Fruit fly (Drosophila melanogaster) whole organism, embryonic: ENCODE measurements around the gene snz.

Experiments
- ATbp ChIP-seq: fragments of 200-800 bp; sonication (Bioruptor generic); optimal IDR thresholded peaks from 2 replicates; lab custom pipeline; 2017; ENCODE audit warnings: missing biosample characterization, mild to moderate bottlenecking, missing genetic modification characterization, missing genetic modification reagents
- Asciz ChIP-seq: fragments of 200-800 bp; sonication (Bioruptor generic); optimal IDR thresholded peaks from 2 replicates; lab custom pipeline; 2017; ENCODE audit warnings: missing biosample characterization, mild to moderate bottlenecking, missing genetic modification characterization, missing genetic modification reagents
- BEAF-32 ChIP-seq: fragments of 200-800 bp; sonication (Bioruptor generic); optimal IDR thresholded peaks from 3 replicates; lab custom pipeline; 2017; ENCODE audit warnings: missing biosample characterization, missing genetic modification characterization, mild to moderate bottlenecking, moderate library complexity, missing genetic modification reagents
- BtbVII ChIP-seq: fragments of 200-800 bp; sonication (Bioruptor generic); optimal IDR thresholded peaks from 3 replicates; lab custom pipeline; 2017; ENCODE audit warnings: missing biosample characterization, mild to moderate bottlenecking, missing genetic modification characterization
- C15 ChIP-seq: fragments of 200-800 bp; sonication (Bioruptor generic); IDR thresholded peaks from 3 replicates; pipeline ENCODE4 v1.3.6; 2022; ENCODE audit warnings: missing biosample characterization, missing genetic modification characterization
- CG10321 ChIP-seq: fragments of 200-800 bp; sonication (Bioruptor generic); IDR thresholded peaks from 2 replicates; pipeline ENCODE4 v1.3.6; 2022; ENCODE audit warnings: missing biosample characterization, missing genetic modification characterization
- CG10979 ChIP-seq: fragments of 200-800 bp; sonication (Bioruptor generic); optimal IDR thresholded peaks from 2 replicates; lab custom pipeline; 2018; ENCODE audit warnings: missing biosample characterization, mild to moderate bottlenecking, missing genetic modification characterization, moderate library complexity
- CG12659 ChIP-seq: fragments of 200-800 bp; sonication (Bioruptor generic); optimal IDR thresholded peaks from 3 replicates; lab custom pipeline; 2017; ENCODE audit warnings: mild to moderate bottlenecking, missing biosample characterization, missing genetic modification reagents, missing genetic modification characterization
- CG16813 ChIP-seq: fragments of 200-800 bp; sonication (Bioruptor generic); IDR thresholded peaks from 3 replicates; pipeline ENCODE4 v1.3.6; 2022; ENCODE audit warnings: missing biosample characterization, missing genetic modification characterization; ENCODE audit not compliant: partially characterized antibody
- CG1832 ChIP-seq: fragments of 200-800 bp; sonication (Bioruptor generic); optimal IDR thresholded peaks from 2 replicates; lab custom pipeline; 2017; ENCODE audit warnings: missing biosample characterization, mild to moderate bottlenecking, missing genetic modification characterization, inconsistent platforms
- CG18764 ChIP-seq: fragments of 200-800 bp; sonication (Bioruptor generic); optimal IDR thresholded peaks from 3 replicates; lab custom pipeline; 2016; ENCODE audit warnings: missing biosample characterization, missing genetic modification characterization
- CG2116 ChIP-seq: fragments of 200-800 bp; sonication (Bioruptor generic); optimal IDR thresholded peaks from 3 replicates; lab custom pipeline; 2018; ENCODE audit warnings: missing biosample characterization, mild to moderate bottlenecking, missing genetic modification characterization
- CG2712 ChIP-seq: fragments of 200-800 bp; optimal IDR thresholded peaks from 3 replicates; lab custom pipeline; 2019; ENCODE audit warnings: missing biosample characterization, mild to moderate bottlenecking, missing genetic modification characterization, moderate library complexity
- CG30020 ChIP-seq: fragments of 200-800 bp; optimal IDR thresholded peaks from 2 replicates; lab custom pipeline; 2019; ENCODE audit warnings: missing biosample characterization, mild to moderate bottlenecking, missing genetic modification characterization, moderate library complexity
- CG32532 ChIP-seq: fragments of 200-800 bp; sonication (Bioruptor generic); IDR thresholded peaks from 2 replicates; pipeline ENCODE4 v1.3.6; 2022; ENCODE audit warnings: missing biosample characterization, missing genetic modification characterization
- CG32772 ChIP-seq: fragments of 200-800 bp; sonication (Bioruptor generic); IDR thresholded peaks from 2 replicates; pipeline ENCODE4 v1.3.6; 2022; ENCODE audit warnings: missing biosample characterization, missing genetic modification characterization
- CG4360 ChIP-seq: fragments of 200-800 bp; sonication (Bioruptor generic); IDR thresholded peaks from 2 replicates; pipeline ENCODE4 v1.3.6; 2022; ENCODE audit warnings: missing biosample characterization, missing genetic modification characterization
- CG5245 ChIP-seq: fragments of 200-800 bp; sonication (Bioruptor generic); optimal IDR thresholded peaks from 3 replicates; lab custom pipeline; 2016; ENCODE audit warnings: missing biosample characterization, missing genetic modification characterization
- CG6654 ChIP-seq: fragments of 200-800 bp; sonication (Bioruptor generic); optimal IDR thresholded peaks from 2 replicates; lab custom pipeline; 2017; ENCODE audit warnings: missing biosample characterization, mild to moderate bottlenecking, missing genetic modification characterization
- CG7372 ChIP-seq: fragments of 200-800 bp; sonication (Bioruptor generic); IDR thresholded peaks from 2 replicates; pipeline ENCODE4 v1.3.6; 2022; ENCODE audit warnings: missing biosample characterization, missing genetic modification characterization
- CG8944 ChIP-seq: fragments of 200-800 bp; sonication (Bioruptor generic); optimal IDR thresholded peaks from 3 replicates; lab custom pipeline; 2016; ENCODE audit warnings: missing biosample characterization, missing genetic modification characterization
- CTCF ChIP-seq: fragments of 200-800 bp; sonication (Bioruptor generic); optimal IDR thresholded peaks from 2 replicates; lab custom pipeline; 2017; ENCODE audit warnings: missing biosample characterization, mild to moderate bottlenecking, missing genetic modification characterization, moderate library complexity
- CrebB ChIP-seq: fragments of 200-800 bp; sonication (Bioruptor generic); optimal IDR thresholded peaks from 3 replicates; lab custom pipeline; 2018; ENCODE audit warnings: missing biosample characterization, mild to moderate bottlenecking, missing genetic modification characterization
- E2f1 ChIP-seq: fragments of 200-800 bp; sonication (Bioruptor generic); IDR thresholded peaks from 2 replicates; pipeline ENCODE4 v1.3.6; 2022; ENCODE audit warnings: missing biosample characterization, missing genetic modification characterization
- E2f2 ChIP-seq: fragments of 200-800 bp; sonication (Bioruptor generic); IDR thresholded peaks from 2 replicates; pipeline ENCODE4 v1.3.6; 2022; ENCODE audit warnings: missing biosample characterization, missing genetic modification characterization
- HHEX ChIP-seq: fragments of 200-800 bp; sonication (Bioruptor generic); optimal IDR thresholded peaks from 3 replicates; lab custom pipeline; 2017; ENCODE audit warnings: missing biosample characterization, mild to moderate bottlenecking, missing genetic modification characterization, missing genetic modification reagents
- Kr ChIP-seq: fragments of 200-800 bp; sonication (Bioruptor generic); optimal IDR thresholded peaks from 2 replicates; lab custom pipeline; 2017; ENCODE audit warnings: missing biosample characterization, mild to moderate bottlenecking, missing genetic modification characterization
- Nf-YB ChIP-seq: fragments of 200-800 bp; sonication (Bioruptor generic); optimal IDR thresholded peaks from 3 replicates; lab custom pipeline; 2019; ENCODE audit warnings: missing biosample characterization, mild to moderate bottlenecking, missing genetic modification characterization, moderate library complexity
- Ptx1 ChIP-seq: fragments of 200-800 bp; sonication (Bioruptor generic); IDR thresholded peaks from 2 replicates; pipeline ENCODE4 v1.3.6; 2022; ENCODE audit warnings: missing biosample characterization, missing genetic modification characterization
- Side ChIP-seq: fragments of 200-800 bp; sonication (Bioruptor generic); optimal IDR thresholded peaks from 2 replicates; lab custom pipeline; 2016; ENCODE audit warnings: missing biosample characterization, missing genetic modification characterization
- Sox100B ChIP-seq: fragments of 200-800 bp; sonication (Bioruptor generic); optimal IDR thresholded peaks from 3 replicates; lab custom pipeline; 2018; ENCODE audit warnings: missing biosample characterization, mild to moderate bottlenecking, missing genetic modification characterization
- Trl ChIP-seq, 3 experiments: fragments of >200 bp in 2 of 3; fragments of 200-800 bp in 1 of 3; sonication (Bioruptor generic) in 1 of 3; optimal IDR thresholded peaks; 2 replicates in 1 of 3; 3 replicates in 2 of 3; lab custom pipeline; 2016 to 2017; ENCODE audit warnings: missing biosample characterization in 1 of 3, missing genetic modification characterization in 1 of 3
- YL-1 ChIP-seq: fragments of 200-800 bp; sonication (Bioruptor generic); optimal IDR thresholded peaks from 3 replicates; lab custom pipeline; 2017; ENCODE audit warnings: missing biosample characterization, mild to moderate bottlenecking, missing genetic modification characterization
- bigmax ChIP-seq: fragments of 200-800 bp; sonication (Bioruptor generic); optimal IDR thresholded peaks from 2 replicates; lab custom pipeline; 2018; ENCODE audit warnings: missing biosample characterization, mild to moderate bottlenecking, missing genetic modification characterization
- bsh ChIP-seq, 2 experiments: fragments of 200-800 bp; sonication (Bioruptor generic); optimal IDR thresholded peaks; 2 replicates each; lab custom pipeline; 2017 to 2018; ENCODE audit warnings: mild to moderate bottlenecking in 2 of 2, missing biosample characterization in 2 of 2, missing genetic modification characterization in 2 of 2, moderate library complexity in 1 of 2
- cg ChIP-seq: fragments of 200-800 bp; sonication (Bioruptor generic); optimal IDR thresholded peaks from 3 replicates; lab custom pipeline; 2019; ENCODE audit warnings: missing biosample characterization, mild to moderate bottlenecking, missing genetic modification characterization, moderate library complexity
- gcm ChIP-seq: fragments of 200-800 bp; sonication (Bioruptor generic); optimal IDR thresholded peaks from 2 replicates; lab custom pipeline; 2019; ENCODE audit warnings: missing biosample characterization, mild to moderate bottlenecking, missing genetic modification characterization, moderate library complexity
- hbn ChIP-seq: fragments of 200-800 bp; sonication (Bioruptor generic); IDR thresholded peaks from 2 replicates; pipeline ENCODE4 v1.3.6; 2022; ENCODE audit warnings: missing biosample characterization, missing genetic modification characterization; ENCODE audit not compliant: partially characterized antibody
- her ChIP-seq: fragments of 200-800 bp; sonication (Bioruptor generic); optimal IDR thresholded peaks from 2 replicates; lab custom pipeline; 2016; ENCODE audit warnings: missing biosample characterization, missing genetic modification characterization
- knrl ChIP-seq: fragments of 200-800 bp; sonication (Bioruptor generic); IDR thresholded peaks from 3 replicates; pipeline ENCODE4 v1.3.6; 2022; ENCODE audit warnings: missing biosample characterization, missing genetic modification characterization; ENCODE audit not compliant: partially characterized antibody
- pros ChIP-seq: fragments of 200-800 bp; sonication (Bioruptor generic); optimal IDR thresholded peaks from 3 replicates; lab custom pipeline; 2019; ENCODE audit warnings: missing biosample characterization, mild to moderate bottlenecking, missing genetic modification characterization, moderate library complexity
- sisA ChIP-seq: fragments of 200-800 bp; sonication (Bioruptor generic); IDR thresholded peaks from 2 replicates; pipeline ENCODE4 v1.3.6; 2022; ENCODE audit warnings: missing biosample characterization, missing genetic modification characterization
- sob ChIP-seq: fragments of 200-800 bp; sonication (Bioruptor generic); IDR thresholded peaks from 2 replicates; pipeline ENCODE4 v1.3.6; 2022; ENCODE audit warnings: missing biosample characterization, missing genetic modification characterization
- sqz ChIP-seq: fragments of 200-800 bp; sonication (Bioruptor generic); optimal IDR thresholded peaks from 3 replicates; lab custom pipeline; 2018; ENCODE audit warnings: missing biosample characterization, mild to moderate bottlenecking, missing genetic modification characterization
- tio ChIP-seq: fragments of 200-800 bp; sonication (Bioruptor generic); optimal IDR thresholded peaks from 2 replicates; lab custom pipeline; 2017; ENCODE audit warnings: missing biosample characterization, missing genetic modification characterization, inconsistent platforms
- tna ChIP-seq: fragments of 200-800 bp; sonication (Bioruptor generic); IDR thresholded peaks from 2 replicates; pipeline ENCODE4 v1.3.6; 2022; ENCODE audit warnings: missing biosample characterization, missing genetic modification characterization; ENCODE audit not compliant: partially characterized antibody
- vfl ChIP-seq: fragments of 200-800 bp; sonication (Bioruptor generic); optimal IDR thresholded peaks from 2 replicates; lab custom pipeline; 2016; ENCODE audit warnings: missing biosample characterization, missing genetic modification characterization
- zen2 ChIP-seq: fragments of 200-800 bp; sonication (Bioruptor generic); IDR thresholded peaks from 3 replicates; pipeline ENCODE4 v1.3.6; 2022; ENCODE audit warnings: missing biosample characterization, missing genetic modification characterization; ENCODE audit not compliant: partially characterized antibody

snz gene

DNA sequence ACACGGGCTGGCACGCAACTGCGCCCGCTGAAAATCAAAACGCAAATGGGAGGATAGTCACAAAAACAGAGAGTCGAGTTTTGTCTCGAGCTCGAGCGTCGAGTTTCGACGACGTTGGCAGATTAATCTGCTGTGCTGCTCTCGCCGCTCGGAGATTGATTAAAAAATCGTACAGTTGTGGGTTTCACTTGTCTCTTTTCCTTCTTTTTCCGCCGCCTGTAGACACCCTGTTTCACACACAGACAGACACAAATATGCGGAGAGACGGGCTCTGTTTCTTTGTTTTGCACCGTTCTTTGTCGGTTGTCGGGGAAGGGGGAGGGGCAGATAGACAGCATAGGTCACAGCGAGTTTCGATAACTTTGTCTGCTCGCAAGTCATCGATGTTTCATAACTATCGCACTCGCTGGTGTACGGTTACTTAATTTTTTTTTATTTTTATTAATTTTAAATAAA is 35.0 kb downstream of the snz start, which contains the start of gene orion (continued):
- no peak for TF ChIP-seq E2f1
- TF ChIP-seq BtbVII (GFP tag; lab: Kevin White, UChicago): peak; percentile 39
- peak; percentile 31; the same call in 1 of the 2 replicates for TF ChIP-seq CG32532 (GFP tag; lab: Robert Waterston, UW)
- no peak for TF ChIP-seq CG5245 (GFP tag; lab: Kevin White, UChicago)
- TF ChIP-seq cg (GFP tag; lab: Kevin White, UChicago): peak; percentile 81
- TF ChIP-seq HHEX (GFP tag; lab: Kevin White, UChicago): peak; percentile 30
- TF ChIP-seq gcm (GFP tag; lab: Kevin White, UChicago): peak; percentile 46
- TF ChIP-seq CG2712 (tag; lab: Kevin White, UChicago): peak; percentile 26
- TF ChIP-seq CG16813: peak; percentile 69
- TF ChIP-seq pros: peak; percentile 79
- no peak for TF ChIP-seq her (GFP tag; lab: Kevin White, UChicago)
- peak; percentile 17; the same call in 1 of the 2 replicates for TF ChIP-seq CG7372 (GFP tag; lab: Robert Waterston, UW)
- peak; percentile 56 for TF ChIP-seq sob (GFP tag; lab: Robert Waterston, UW)
- TF ChIP-seq CG2116 (GFP tag; lab: Kevin White, UChicago): peak; percentile 42
- peak; percentile 40 for TF ChIP-seq CG10979 (tag; lab: Kevin White, UChicago)
- no peak for TF ChIP-seq Asciz (GFP tag; lab: Kevin White, UChicago)
- TF ChIP-seq CG8944 (GFP tag; lab: Kevin White, UChicago): no peak
- TF ChIP-seq sqz (GFP tag; lab: Kevin White, UChicago): peak; percentile 58
- TF ChIP-seq Side (GFP tag; lab: Kevin White, UChicago): peak; percentile 9
- peak; percentile 65 for TF ChIP-seq BEAF-32 (GFP tag; lab: Kevin White, UChicago)
- peak; percentile 29 for TF ChIP-seq CG30020
- peak; percentile 82 for TF ChIP-seq hbn (GFP tag; lab: Robert Waterston, UW)
- TF ChIP-seq E2f2 (GFP tag; lab: Robert Waterston, UW): peak; percentile 34; the same call in 1 of the 2 replicates
- TF ChIP-seq CrebB: peak; percentile 5
- peak; percentile 76 for TF ChIP-seq CG18764 (GFP tag; lab: Kevin White, UChicago)
- TF ChIP-seq tio (GFP tag; lab: Kevin White, UChicago): no peak
- TF ChIP-seq YL-1: peak; percentile 67
- TF ChIP-seq CG12659 (GFP tag; lab: Kevin White, UChicago): peak; percentile 24
- TF ChIP-seq Nf-YB (GFP tag; lab: Kevin White, UChicago): no peak
- 0 out of 2 replicates have a peak, but pooled peaks have one; percentile 25 for TF ChIP-seq Ptx1 (GFP tag; lab: Robert Waterston, UW)
- peak; percentile 68 for TF ChIP-seq knrl (GFP tag; lab: Robert Waterston, UW)
- TF ChIP-seq C15 (GFP tag; lab: Robert Waterston, UW): no peak
- peak; percentile 55; the same call in 1 of the 3 replicates for TF ChIP-seq zen2 (GFP tag; lab: Robert Waterston, UW)
- no peak for TF ChIP-seq ATbp (GFP tag; lab: Kevin White, UChicago)

DNA sequence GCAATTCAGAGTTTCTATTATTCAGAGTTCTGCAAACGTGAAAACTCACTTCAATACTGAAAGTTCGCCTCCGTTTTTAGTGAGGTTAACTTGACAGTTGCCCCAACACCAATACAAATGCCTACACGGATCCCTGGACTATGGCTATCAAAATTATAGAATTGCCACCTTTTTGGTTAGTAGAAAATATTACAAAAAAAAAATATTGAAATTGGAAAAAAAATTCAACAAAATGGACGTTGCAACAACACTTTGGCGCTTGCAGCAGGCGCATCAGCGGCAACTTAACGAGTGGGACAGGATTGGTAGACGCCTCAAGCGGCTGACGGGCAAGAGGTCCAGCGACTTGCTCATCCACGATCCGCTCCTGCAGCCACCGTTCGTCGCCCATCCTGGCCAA is 44.0 kb downstream of the snz start, which contains the start of the genes CG15332 and CG15330:
Gene CG15332 (minus strand): TSS at position 101 of the 400 bp plus-strand sequence.
Gene CG15330 (plus strand): TSS at position 175 of the 400 bp plus-strand sequence.
- TF ChIP-seq sisA: no peak

DNA sequence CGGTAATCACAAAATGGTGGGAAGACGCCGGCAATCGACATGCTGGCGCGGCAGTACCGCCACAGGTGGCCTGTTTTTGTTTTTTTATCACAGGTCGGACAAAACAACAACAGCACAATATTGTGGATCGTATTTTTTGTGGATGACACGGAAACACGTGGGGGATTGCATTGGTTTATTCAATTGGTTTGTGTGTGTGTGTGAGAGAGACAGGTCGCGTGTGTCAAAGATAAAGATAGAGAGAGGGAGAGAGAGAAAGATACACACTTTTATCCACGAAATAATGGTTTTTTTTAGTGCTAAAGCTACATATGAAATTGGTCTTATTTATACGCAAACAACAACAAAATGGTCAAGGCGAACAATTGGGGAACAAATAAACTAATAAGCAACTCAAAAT is 47.1 kb downstream of the snz start:
- TF ChIP-seq Sox100B (GFP tag; lab: Kevin White, UChicago) (no peak), CG10321 (GFP tag; lab: Robert Waterston, UW) (peak; percentile 68), tna (GFP tag; lab: Robert Waterston, UW) (0 out of 2 replicates have a peak, but pooled peaks have one; percentile 13), CG4360 (GFP tag; lab: Robert Waterston, UW) (peak; percentile 84), CG32772 (GFP tag; lab: Robert Waterston, UW) (0 out of 2 replicates have a peak, but pooled peaks have one; percentile 34), CTCF (GFP tag; lab: Kevin White, UChicago) (no peak), CG6654 (GFP tag; lab: Kevin White, UChicago) (no peak), vfl (GFP tag; lab: Kevin White, UChicago) (no peak), bsh (GFP tag; optimal IDR thresholded peaks at IDR 0.05; lab: Kevin White, UChicago) (peak in 1 of 2 experiments; percentile 8), CG1832 (GFP tag; lab: Kevin White, UChicago) (peak; percentile 33), bigmax (GFP tag; lab: Kevin White, UChicago) (no peak), Kr (no peak), Trl (optimal IDR thresholded peaks at IDR 0.05; lab: Kevin White, UChicago) (peak; percentile 35 to 50), Trl (GFP tag; optimal IDR thresholded peaks at IDR 0.05; lab: Kevin White, UChicago) (no peak)
